Worm (Caenorhabditis elegans): ENCODE results near the gene F01D4.8.

ce11 chrIV:10463127-10463526 lies 10.2 kb upstream of the F01D4.8 start:
- TF ChIP-seq pes-1 (GFP tag; IDR thresholded peaks at IDR 0.05) (no peak), ama-1 (optimal IDR thresholded peaks at IDR 0.05) (no peak), tbx-11 (GFP tag; IDR thresholded peaks at IDR 0.05) (no peak), B0310.2 (tag; optimal IDR thresholded peaks at IDR 0.05) (no peak), ets-7 (tag; optimal IDR thresholded peaks at IDR 0.05) (no peak), scrt-1 (GFP tag; IDR thresholded peaks at IDR 0.05) (no peak), ceh-13 (GFP tag; optimal IDR thresholded peaks at IDR 0.05) (no peak)
